Fruit fly (Drosophila melanogaster) whole organism, embryonic: ENCODE data around the gene Cralbp.
A peak's percentile ranks its signal among the peaks of the same experiment; 100 is the strongest.

Experiments used
- Aef1 ChIP-seq: fragments of 200-800 bp; sonication (Bioruptor generic); IDR thresholded peaks from 3 replicates; pipeline ENCODE4 v1.3.6; 2022; ENCODE audit warnings: missing biosample characterization, missing genetic modification characterization
- BEAF-32 ChIP-seq: fragments of 200-800 bp; sonication (Bioruptor generic); optimal IDR thresholded peaks from 3 replicates; lab custom pipeline; 2017; ENCODE audit warnings: missing biosample characterization, missing genetic modification characterization, mild to moderate bottlenecking, moderate library complexity, missing genetic modification reagents
- CG10979 ChIP-seq: fragments of 200-800 bp; sonication (Bioruptor generic); optimal IDR thresholded peaks from 2 replicates; lab custom pipeline; 2018; ENCODE audit warnings: missing biosample characterization, mild to moderate bottlenecking, missing genetic modification characterization, moderate library complexity
- CG12391 ChIP-seq: fragments of 200-800 bp; sonication (Bioruptor generic); optimal IDR thresholded peaks from 3 replicates; lab custom pipeline; 2018; ENCODE audit warnings: missing biosample characterization, mild to moderate bottlenecking, missing genetic modification characterization, moderate library complexity
- CG13624 ChIP-seq: fragments of 200-800 bp; sonication (Bioruptor generic); optimal IDR thresholded peaks from 2 replicates; lab custom pipeline; 2016; ENCODE audit warnings: missing biosample characterization, missing genetic modification characterization
- CG14050 ChIP-seq: fragments of 200-800 bp; sonication (Bioruptor generic); IDR thresholded peaks from 3 replicates; pipeline ENCODE4 v1.3.6; 2022; ENCODE audit warnings: missing biosample characterization, missing genetic modification characterization
- CG14860 ChIP-seq: fragments of 200-800 bp; sonication (Bioruptor generic); IDR thresholded peaks from 3 replicates; pipeline ENCODE4 v1.3.6; 2022; ENCODE audit warnings: missing biosample characterization, missing genetic modification characterization; ENCODE audit not compliant: partially characterized antibody
- CG17328 ChIP-seq: fragments of 200-800 bp; sonication (Bioruptor generic); IDR thresholded peaks from 2 replicates; pipeline ENCODE4 v1.3.6; 2022; ENCODE audit warnings: missing biosample characterization, missing genetic modification characterization
- CG17802 ChIP-seq: fragments of 200-800 bp; sonication (Bioruptor generic); optimal IDR thresholded peaks from 2 replicates; lab custom pipeline; 2018; ENCODE audit warnings: missing biosample characterization, mild to moderate bottlenecking, missing genetic modification characterization, moderate library complexity
- CG17912 ChIP-seq: fragments of 200-800 bp; sonication (Bioruptor generic); optimal IDR thresholded peaks from 2 replicates; lab custom pipeline; 2018; ENCODE audit warnings: missing biosample characterization, mild to moderate bottlenecking, missing genetic modification characterization
- CG2678 ChIP-seq: fragments of 200-800 bp; sonication (Bioruptor generic); optimal IDR thresholded peaks from 3 replicates; lab custom pipeline; 2019; ENCODE audit warnings: missing biosample characterization, mild to moderate bottlenecking, missing genetic modification characterization, moderate library complexity
- CG3065 ChIP-seq: fragments of 200-800 bp; sonication (Bioruptor generic); optimal IDR thresholded peaks from 2 replicates; lab custom pipeline; 2016; ENCODE audit warnings: missing biosample characterization, missing genetic modification characterization
- CG31365 ChIP-seq: fragments of 200-800 bp; sonication (Bioruptor generic); optimal IDR thresholded peaks from 2 replicates; lab custom pipeline; 2018; ENCODE audit warnings: missing biosample characterization, mild to moderate bottlenecking, missing genetic modification characterization
- CG33557 ChIP-seq: fragments of 200-800 bp; sonication (Bioruptor generic); optimal IDR thresholded peaks from 2 replicates; lab custom pipeline; 2019; ENCODE audit warnings: missing biosample characterization, mild to moderate bottlenecking, missing genetic modification characterization, moderate library complexity
- CG3726 ChIP-seq: fragments of 200-800 bp; sonication (Bioruptor generic); IDR thresholded peaks from 3 replicates; pipeline ENCODE4, ENCODE4 v1.3.6; 2022; ENCODE audit warnings: missing biosample characterization, missing genetic modification characterization
- CG3995 ChIP-seq: fragments of 200-800 bp; sonication (Bioruptor generic); optimal IDR thresholded peaks from 3 replicates; lab custom pipeline; 2016; ENCODE audit warnings: missing biosample characterization, missing genetic modification characterization
- CG6765 ChIP-seq: fragments of 200-800 bp; sonication (Bioruptor generic); optimal IDR thresholded peaks from 3 replicates; lab custom pipeline; 2017; ENCODE audit warnings: missing biosample characterization, mild to moderate bottlenecking, missing genetic modification characterization
- CG9797 ChIP-seq: fragments of 200-800 bp; sonication (Bioruptor generic); optimal IDR thresholded peaks from 3 replicates; lab custom pipeline; 2018; ENCODE audit warnings: missing biosample characterization, mild to moderate bottlenecking, missing genetic modification characterization
- E2f1 ChIP-seq: fragments of 200-800 bp; sonication (Bioruptor generic); IDR thresholded peaks from 2 replicates; pipeline ENCODE4 v1.3.6; 2022; ENCODE audit warnings: missing biosample characterization, missing genetic modification characterization
- Elba2 ChIP-seq: fragments of 200-800 bp; sonication (Bioruptor generic); optimal IDR thresholded peaks from 3 replicates; lab custom pipeline; 2016; ENCODE audit warnings: missing biosample characterization, missing genetic modification characterization
- Gsc ChIP-seq: fragments of 200-800 bp; sonication (Bioruptor generic); IDR thresholded peaks from 2 replicates; pipeline ENCODE4 v1.3.6; 2022; ENCODE audit warnings: missing biosample characterization, missing genetic modification characterization
- Hey ChIP-seq: fragments of 200-800 bp; sonication (Bioruptor generic); optimal IDR thresholded peaks from 3 replicates; lab custom pipeline; 2018; ENCODE audit warnings: missing biosample characterization, mild to moderate bottlenecking, missing genetic modification characterization
- Hr3 ChIP-seq: fragments of 200-800 bp; sonication (Bioruptor generic); optimal IDR thresholded peaks from 3 replicates; lab custom pipeline; 2016; ENCODE audit warnings: missing biosample characterization, missing genetic modification characterization
- Hsf ChIP-seq: fragments of 200-800 bp; sonication (Bioruptor generic); optimal IDR thresholded peaks from 3 replicates; lab custom pipeline; 2016; ENCODE audit warnings: missing biosample characterization, missing genetic modification characterization
- MBD-R2 ChIP-seq: fragments of 200-800 bp; sonication (Bioruptor generic); IDR thresholded peaks from 2 replicates; pipeline ENCODE4 v1.3.6; 2022; ENCODE audit warnings: missing biosample characterization, missing genetic modification characterization
- Mes4 ChIP-seq: fragments of 200-800 bp; sonication (Bioruptor generic); optimal IDR thresholded peaks from 2 replicates; lab custom pipeline; 2016; ENCODE audit warnings: missing biosample characterization, missing genetic modification characterization
- NC2β ChIP-seq: fragments of 200-800 bp; sonication (Bioruptor generic); optimal IDR thresholded peaks from 2 replicates; lab custom pipeline; 2016; ENCODE audit warnings: missing biosample characterization, missing genetic modification characterization
- Nf-YA ChIP-seq: fragments of 200-800 bp; sonication (Bioruptor generic); IDR thresholded peaks from 2 replicates; pipeline ENCODE4 v1.3.6; 2022; ENCODE audit warnings: missing biosample characterization, missing genetic modification characterization
- Rx ChIP-seq: fragments of 200-800 bp; sonication (Bioruptor generic); IDR thresholded peaks from 2 replicates; pipeline ENCODE4 v1.3.6; 2022; ENCODE audit warnings: missing biosample characterization, missing genetic modification characterization
- Sry-δ ChIP-seq: fragments of 200-800 bp; sonication (Bioruptor generic); optimal IDR thresholded peaks from 2 replicates; lab custom pipeline; 2016; ENCODE audit warnings: missing biosample characterization, missing genetic modification characterization
- Tbp ChIP-seq: fragments of >200 bp; optimal IDR thresholded peaks from 2 replicates; lab custom pipeline; 2018; ENCODE audit warnings: missing biosample characterization, missing genetic modification characterization
- Xbp1 ChIP-seq: fragments of 200-800 bp; sonication (Bioruptor generic); optimal IDR thresholded peaks from 3 replicates; lab custom pipeline; 2016; ENCODE audit warnings: missing biosample characterization, mild to moderate bottlenecking, missing genetic modification characterization
- YL-1 ChIP-seq: fragments of 200-800 bp; sonication (Bioruptor generic); optimal IDR thresholded peaks from 3 replicates; lab custom pipeline; 2017; ENCODE audit warnings: missing biosample characterization, mild to moderate bottlenecking, missing genetic modification characterization
- ato ChIP-seq: fragments of 200-800 bp; sonication (Bioruptor generic); IDR thresholded peaks from 2 replicates; pipeline ENCODE4 v1.3.6; 2022; ENCODE audit warnings: missing biosample characterization, missing genetic modification characterization; ENCODE audit not compliant: partially characterized antibody
- az2 ChIP-seq: fragments of 200-800 bp; sonication (Bioruptor generic); optimal IDR thresholded peaks from 3 replicates; lab custom pipeline; 2016; ENCODE audit warnings: missing biosample characterization, missing genetic modification characterization
- cg ChIP-seq: fragments of 200-800 bp; sonication (Bioruptor generic); optimal IDR thresholded peaks from 3 replicates; lab custom pipeline; 2019; ENCODE audit warnings: missing biosample characterization, mild to moderate bottlenecking, missing genetic modification characterization, moderate library complexity
- chif ChIP-seq, 2 experiments: fragments of 200-800 bp; sonication (Bioruptor generic); optimal IDR thresholded peaks; 3 replicates each; lab custom pipeline; 2016; ENCODE audit warnings: missing biosample characterization in 2 of 2, missing genetic modification characterization in 2 of 2
- dan ChIP-seq: fragments of 200-800 bp; sonication (Bioruptor generic); IDR thresholded peaks from 2 replicates; pipeline ENCODE4 v1.3.6; 2022; ENCODE audit warnings: missing biosample characterization, missing genetic modification characterization
- dm ChIP-seq: fragments of 200-800 bp; sonication (Bioruptor generic); optimal IDR thresholded peaks from 3 replicates; lab custom pipeline; 2016; ENCODE audit warnings: missing biosample characterization, missing genetic modification characterization
- dmrt99B ChIP-seq: fragments of 200-800 bp; sonication (Bioruptor generic); optimal IDR thresholded peaks from 2 replicates; lab custom pipeline; 2018; ENCODE audit warnings: missing biosample characterization, mild to moderate bottlenecking, missing genetic modification characterization, moderate library complexity
- fd64A ChIP-seq: fragments of 200-800 bp; sonication (Bioruptor generic); optimal IDR thresholded peaks from 3 replicates; lab custom pipeline; 2018; ENCODE audit warnings: missing biosample characterization, mild to moderate bottlenecking, missing genetic modification characterization
- fd96Cb ChIP-seq: fragments of 200-800 bp; sonication (Bioruptor generic); optimal IDR thresholded peaks from 2 replicates; lab custom pipeline; 2018; ENCODE audit warnings: missing biosample characterization, mild to moderate bottlenecking, missing genetic modification characterization, moderate library complexity
- gcm2 ChIP-seq: fragments of 200-800 bp; sonication (Bioruptor generic); optimal IDR thresholded peaks from 2 replicates; lab custom pipeline; 2016; ENCODE audit warnings: missing biosample characterization, missing genetic modification characterization
- phol ChIP-seq: fragments of 200-800 bp; sonication (Bioruptor generic); optimal IDR thresholded peaks from 3 replicates; lab custom pipeline; 2018; ENCODE audit warnings: missing biosample characterization, mild to moderate bottlenecking, missing genetic modification characterization, moderate library complexity
- schlank ChIP-seq: fragments of 200-800 bp; sonication (Bioruptor generic); optimal IDR thresholded peaks from 2 replicates; lab custom pipeline; 2018; ENCODE audit warnings: missing biosample characterization, mild to moderate bottlenecking, missing genetic modification characterization
- so ChIP-seq: fragments of 200-800 bp; sonication (Bioruptor generic); IDR thresholded peaks from 3 replicates; pipeline ENCODE4 v1.3.6; 2022; ENCODE audit warnings: missing biosample characterization, missing genetic modification characterization
- stc ChIP-seq: fragments of 200-800 bp; sonication (Bioruptor generic); IDR thresholded peaks from 2 replicates; pipeline ENCODE4 v1.3.6; 2022; ENCODE audit warnings: missing biosample characterization, missing genetic modification characterization
- twi ChIP-seq: fragments of 200-800 bp; optimal IDR thresholded peaks from 2 replicates; lab custom pipeline; 2019; ENCODE audit warnings: missing biosample characterization, mild to moderate bottlenecking, missing genetic modification characterization, moderate library complexity
- zf30C ChIP-seq: fragments of 200-800 bp; sonication (Bioruptor generic); optimal IDR thresholded peaks from 3 replicates; lab custom pipeline; 2018; ENCODE audit warnings: missing biosample characterization, mild to moderate bottlenecking, missing genetic modification characterization

Gene Cralbp

DNA sequence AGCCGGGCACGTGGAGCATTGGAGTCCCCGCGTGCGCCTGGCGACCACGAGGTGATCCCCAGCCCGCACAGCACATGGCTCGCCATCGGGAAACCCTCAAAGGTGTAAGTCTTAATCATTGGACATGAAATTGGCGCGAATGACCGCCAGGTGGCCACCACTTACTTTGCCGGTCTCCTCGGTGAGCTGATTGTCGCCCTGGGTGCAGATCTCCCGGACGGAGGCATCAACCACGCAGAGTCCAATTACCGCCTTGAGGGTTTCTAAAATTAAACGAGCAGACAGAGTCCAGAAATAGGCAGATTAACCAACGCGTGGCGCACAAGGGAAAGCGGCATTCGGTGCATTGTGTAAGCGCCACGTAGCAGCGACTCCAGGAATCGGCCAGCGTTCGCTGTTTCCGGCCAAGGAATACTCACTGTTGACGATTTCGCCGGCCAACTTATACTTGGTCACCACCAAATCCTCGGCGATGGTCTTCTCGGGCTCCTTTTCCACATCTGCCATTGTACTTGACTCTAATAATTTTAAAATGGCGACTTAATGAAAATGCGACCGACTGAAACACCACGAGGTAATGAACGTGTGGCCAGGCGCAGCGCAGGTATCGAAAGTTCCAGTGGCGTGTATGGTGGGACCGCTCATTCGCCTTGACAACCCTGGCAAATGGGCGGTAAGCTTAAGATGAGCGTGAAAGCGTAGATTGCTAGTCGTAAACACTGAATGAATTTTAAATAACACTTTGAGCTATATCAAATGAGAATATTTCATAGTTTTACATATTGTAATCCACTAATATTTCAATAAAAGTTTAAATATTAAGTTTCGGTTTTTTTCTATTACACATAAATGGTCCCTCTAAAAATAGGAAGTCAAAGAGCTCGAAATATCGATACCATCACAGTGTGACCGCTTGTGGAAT is 21.3 kb downstream of the Cralbp start, which contains the start of gene CG10576 (continued):
- TF ChIP-seq Rx (GFP tag; lab: Robert Waterston, UW): no peak
- TF ChIP-seq CG31365 (tag; lab: Kevin White, UChicago): no peak
- no peak for TF ChIP-seq chif (GFP tag; optimal IDR thresholded peaks at IDR 0.05; lab: Kevin White, UChicago)
- TF ChIP-seq CG9797 (GFP tag; lab: Kevin White, UChicago): peak; percentile 98
- no peak for TF ChIP-seq gcm2 (GFP tag; lab: Kevin White, UChicago)
- TF ChIP-seq Gsc: no peak
- TF ChIP-seq az2 (GFP tag; lab: Kevin White, UChicago): no peak
- peak; percentile 38; the same call in 1 of the 2 replicates for TF ChIP-seq ato (GFP tag; lab: Robert Waterston, UW)
- TF ChIP-seq twi (tag; lab: Kevin White, UChicago): peak; percentile 23
- TF ChIP-seq CG33557 (GFP tag; lab: Kevin White, UChicago): peak; percentile 13
- TF ChIP-seq Xbp1 (GFP tag; lab: Kevin White, UChicago): peak; percentile 43
- peak; percentile 63 for TF ChIP-seq CG13624 (GFP tag; lab: Kevin White, UChicago)
- no peak for TF ChIP-seq CG12391
- TF ChIP-seq zf30C: no peak
- TF ChIP-seq Hr3 (GFP tag; lab: Kevin White, UChicago): no peak
- TF ChIP-seq CG3995 (GFP tag; lab: Kevin White, UChicago): peak; percentile 17
- peak; percentile 42; the same call in 1 of the 3 replicates for TF ChIP-seq so
- 0 out of 3 replicates have a peak, but pooled peaks have one; percentile 43 for TF ChIP-seq CG14860 (GFP tag; lab: Robert Waterston, UW)
- no peak for TF ChIP-seq CG6765
- peak; percentile 78 for TF ChIP-seq Tbp (GFP tag; lab: Kevin White, UChicago)
- no peak for TF ChIP-seq fd64A (GFP tag; lab: Kevin White, UChicago)
- no peak for TF ChIP-seq cg
- no peak for TF ChIP-seq CG14050
- peak; percentile 68 for TF ChIP-seq Sry-δ (GFP tag; lab: Kevin White, UChicago)
- TF ChIP-seq Elba2: peak; percentile 0
- TF ChIP-seq CG3726: no peak
- TF ChIP-seq NC2β (GFP tag; lab: Kevin White, UChicago): peak; percentile 3
- TF ChIP-seq Hey (tag; lab: Kevin White, UChicago): no peak
- peak; percentile 9 for TF ChIP-seq Hsf
- TF ChIP-seq phol (tag; lab: Kevin White, UChicago): peak; percentile 96
- TF ChIP-seq Aef1: no peak
- peak; percentile 13 for TF ChIP-seq CG10979
- TF ChIP-seq Mes4 (GFP tag; lab: Kevin White, UChicago): no peak
- peak; percentile 31; the same call in 1 of the 2 replicates for TF ChIP-seq stc (GFP tag; lab: Robert Waterston, UW)
- no peak for TF ChIP-seq Nf-YA (GFP tag; lab: Robert Waterston, UW)
- TF ChIP-seq CG3065 (GFP tag; lab: Kevin White, UChicago): peak; percentile 12
- peak; percentile 91 for TF ChIP-seq BEAF-32 (GFP tag; lab: Kevin White, UChicago)
- TF ChIP-seq fd96Cb (tag; lab: Kevin White, UChicago): no peak
- TF ChIP-seq CG2678 (tag; lab: Kevin White, UChicago): no peak
- no peak for TF ChIP-seq CG17912 (GFP tag; lab: Kevin White, UChicago)
- no peak for TF ChIP-seq E2f1
- TF ChIP-seq MBD-R2 (GFP tag; lab: Robert Waterston, UW): peak; percentile 31; the same call in 1 of the 2 replicates
- 0 out of 2 replicates have a peak, but pooled peaks have one; percentile 16 for TF ChIP-seq CG17328
- no peak for TF ChIP-seq schlank (tag; lab: Kevin White, UChicago)
- TF ChIP-seq YL-1: peak; percentile 96
- TF ChIP-seq CG17802 (tag; lab: Kevin White, UChicago): no peak
- no peak for TF ChIP-seq dan (GFP tag; lab: Robert Waterston, UW)
- peak; percentile 98 for TF ChIP-seq dm (GFP tag; lab: Kevin White, UChicago)
- TF ChIP-seq dmrt99B (tag; lab: Kevin White, UChicago): no peak
